Fruit fly (Drosophila melanogaster) whole organism, embryonic: Measurements from ENCODE around the gene cav.

Experiments
- CG11093 ChIP-seq: fragments of 200-800 bp; sonication (Bioruptor generic); IDR thresholded peaks from 3 replicates; pipeline ENCODE4 v1.3.6; 2022; ENCODE audit warnings: missing biosample characterization, missing genetic modification characterization
- CG11456 ChIP-seq: fragments of 200-800 bp; sonication (Bioruptor generic); IDR thresholded peaks from 3 replicates; pipeline ENCODE4 v1.3.6; 2022; ENCODE audit warnings: missing biosample characterization, missing genetic modification characterization
- CG1529 ChIP-seq: fragments of 200-800 bp; sonication (Bioruptor generic); optimal IDR thresholded peaks from 3 replicates; lab custom pipeline; 2018; ENCODE audit warnings: missing biosample characterization, missing genetic modification characterization
- CG1792 ChIP-seq: fragments of 200-800 bp; sonication (Bioruptor generic); optimal IDR thresholded peaks from 2 replicates; lab custom pipeline; 2016; ENCODE audit warnings: missing biosample characterization, missing genetic modification characterization
- CG18764 ChIP-seq: fragments of 200-800 bp; sonication (Bioruptor generic); optimal IDR thresholded peaks from 3 replicates; lab custom pipeline; 2016; ENCODE audit warnings: missing biosample characterization, missing genetic modification characterization
- CG4424 ChIP-seq: fragments of 200-800 bp; sonication (Bioruptor generic); optimal IDR thresholded peaks from 3 replicates; lab custom pipeline; 2016; ENCODE audit warnings: missing biosample characterization, missing genetic modification characterization
- CG8281 ChIP-seq: fragments of 200-800 bp; sonication (Bioruptor generic); optimal IDR thresholded peaks from 2 replicates; lab custom pipeline; 2018; ENCODE audit warnings: missing biosample characterization, mild to moderate bottlenecking, missing genetic modification characterization, moderate library complexity
- MESR4 ChIP-seq: fragments of 200-800 bp; sonication (Bioruptor generic); optimal IDR thresholded peaks from 2 replicates; lab custom pipeline; 2018; ENCODE audit warnings: missing biosample characterization, mild to moderate bottlenecking, missing genetic modification characterization, moderate library complexity
- Sox100B ChIP-seq: fragments of 200-800 bp; sonication (Bioruptor generic); optimal IDR thresholded peaks from 3 replicates; lab custom pipeline; 2018; ENCODE audit warnings: missing biosample characterization, mild to moderate bottlenecking, missing genetic modification characterization
- fd96Cb ChIP-seq: fragments of 200-800 bp; sonication (Bioruptor generic); optimal IDR thresholded peaks from 2 replicates; lab custom pipeline; 2018; ENCODE audit warnings: missing biosample characterization, mild to moderate bottlenecking, missing genetic modification characterization, moderate library complexity
- sc ChIP-seq, 3 experiments: fragments of >200 bp in 2 of 3; fragments of 200-800 bp in 1 of 3; sonication (Bioruptor generic) in 1 of 3; optimal IDR thresholded peaks; 2 replicates in 2 of 3; 3 replicates in 1 of 3; lab custom pipeline; 2017; ENCODE audit warnings: mild to moderate bottlenecking in 1 of 3, missing biosample characterization in 1 of 3, missing genetic modification characterization in 1 of 3, missing genetic modification reagents in 1 of 3
- zen2 ChIP-seq: fragments of 200-800 bp; sonication (Bioruptor generic); IDR thresholded peaks from 3 replicates; pipeline ENCODE4 v1.3.6; 2022; ENCODE audit warnings: missing biosample characterization, missing genetic modification characterization; ENCODE audit not compliant: partially characterized antibody

DNA sequence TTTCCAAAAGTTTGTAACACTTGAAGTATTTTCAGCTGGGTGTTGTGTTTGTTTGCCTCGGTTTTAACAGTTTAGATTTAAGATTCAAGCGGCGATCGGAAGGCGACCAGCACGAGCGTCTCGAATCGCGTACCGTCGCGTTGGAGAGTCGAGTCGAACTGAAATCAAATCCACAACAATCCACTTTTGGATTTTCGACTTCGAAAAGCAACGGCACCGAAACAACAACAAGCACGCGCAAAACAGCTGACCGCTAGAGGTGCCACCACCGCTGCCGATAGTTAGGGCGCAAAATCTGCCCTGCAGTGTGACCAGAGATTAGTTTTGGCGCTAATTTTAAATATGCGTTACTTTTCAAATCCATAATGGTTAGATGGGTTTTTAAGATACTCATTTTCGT, 50.2 kb downstream of the cav start, which contains the start of gene jar:
- TF ChIP-seq CG11093 (GFP tag; lab: Robert Waterston, UW) (no peak), CG11456 (GFP tag; lab: Robert Waterston, UW) (no peak), CG1792 (no peak), MESR4 (peak; percentile 31), CG18764 (GFP tag; lab: Kevin White, UChicago) (peak; percentile 70), zen2 (GFP tag; lab: Robert Waterston, UW) (peak; percentile 87), sc (optimal IDR thresholded peaks at IDR 0.05; lab: Kevin White, UChicago) (no peak), sc (GFP tag; optimal IDR thresholded peaks at IDR 0.05; lab: Kevin White, UChicago) (no peak), CG8281 (tag; lab: Kevin White, UChicago) (no peak), CG1529 (no peak), fd96Cb (no peak), CG4424 (GFP tag; lab: Kevin White, UChicago) (no peak), Sox100B (GFP tag; lab: Kevin White, UChicago) (no peak)
